Worm (Caenorhabditis elegans): ENCODE results near the gene R13A5.15.

- TF ChIP-seq ceh-13 (GFP tag; optimal IDR thresholded peaks at IDR 0.05) = peak; percentile 13
- no peak for TF ChIP-seq ama-1 (optimal IDR thresholded peaks at IDR 0.05)
- TF ChIP-seq pes-1 (GFP tag; IDR thresholded peaks at IDR 0.05) = no peak
- no peak for TF ChIP-seq tra-4 (tag; optimal IDR thresholded peaks at IDR 0.05)
- TF ChIP-seq flt-1 (GFP tag; IDR thresholded peaks at IDR 0.05) = no peak
- TF ChIP-seq F13C5.2 (tag; optimal IDR thresholded peaks at IDR 0.05) = no peak
- no peak for TF ChIP-seq ceh-36 (tag; optimal IDR thresholded peaks at IDR 0.05)
- TF ChIP-seq aly-1 (tag; optimal IDR thresholded peaks at IDR 0.05) = no peak
- no peak for TF ChIP-seq hmg-4 (GFP tag; optimal IDR thresholded peaks at IDR 0.05)
- no peak for TF ChIP-seq hnd-1 (tag; optimal IDR thresholded peaks at IDR 0.05)
- TF ChIP-seq B0310.2 (tag; optimal IDR thresholded peaks at IDR 0.05) = no peak
Observed at ce11 chrIII:7550979-7551378, 37.1 kb downstream of the R13A5.15 start.
